Fruit fly (Drosophila melanogaster) whole organism: ENCODE results near the gene CG2201.

Experiments used
- CG8478 ChIP-seq: fragments of >200 bp; optimal IDR thresholded peaks from 2 replicates; lab custom pipeline; 2018; ENCODE audit warnings: inconsistent platforms
- Dll ChIP-seq: fragments of >200 bp; optimal IDR thresholded peaks from 2 replicates; lab custom pipeline; 2017
- pan ChIP-seq: fragments of >200 bp; optimal IDR thresholded peaks from 2 replicates; lab custom pipeline; 2017
- psq ChIP-seq: fragments of >200 bp; optimal IDR thresholded peaks from 2 replicates; lab custom pipeline; 2017
- usp ChIP-seq: fragments of >200 bp; optimal IDR thresholded peaks from 2 replicates; lab custom pipeline; 2017; ENCODE audit warnings: missing biosample characterization, missing genetic modification characterization, mixed read lengths

dm6 chr2L:21624472-21624787 lies 550 bp upstream of the CG2201 start:
- TF ChIP-seq psq (lab: Kevin White, UChicago) = no peak
- no peak for TF ChIP-seq pan (lab: Kevin White, UChicago)
- TF ChIP-seq Dll (lab: Kevin White, UChicago) = no peak
- no peak for TF ChIP-seq CG8478 (lab: Kevin White, UChicago)
- no peak for TF ChIP-seq usp
